Worm (Caenorhabditis elegans): ENCODE results near the gene K09E2.1.

K09E2.1 gene

ce11 chrX:8718856-8719255 lies 37.2 kb downstream of the K09E2.1 start, which contains the start of gene F53A9.8:
TSS of gene F53A9.8 (minus strand) at chrX:8718904.
- no peak for TF ChIP-seq gei-17 (GFP tag; optimal IDR thresholded peaks at IDR 0.05)
- TF ChIP-seq dox-1 (GFP tag; IDR thresholded peaks at IDR 0.05), result 0 out of 2 replicates have a peak, but pooled peaks have one; percentile 9
- TF ChIP-seq dpl-1 (GFP tag; optimal IDR thresholded peaks at IDR 0.05), result no peak
- no peak for TF ChIP-seq nhr-90 (tag; optimal IDR thresholded peaks at IDR 0.05)
- 0 out of 2 replicates have a peak, but pooled peaks have one; percentile 1 for TF ChIP-seq nhr-120 (GFP tag; IDR thresholded peaks at IDR 0.05)
- no peak for TF ChIP-seq lin-54 (GFP tag; optimal IDR thresholded peaks at IDR 0.05)
- TF ChIP-seq lag-1 (GFP tag; IDR thresholded peaks at IDR 0.05), result no peak
- TF ChIP-seq repo-1 (tag; optimal IDR thresholded peaks at IDR 0.05), result no peak
- no peak for TF ChIP-seq tbp1 (GFP tag; optimal IDR thresholded peaks at IDR 0.05)
- TF ChIP-seq F22D6.2 (tag; optimal IDR thresholded peaks at IDR 0.05), result no peak
- no peak for TF ChIP-seq Y56A3A.18 (GFP tag; IDR thresholded peaks at IDR 0.05)
- no peak for TF ChIP-seq B0261.1 (tag; optimal IDR thresholded peaks at IDR 0.05)
- TF ChIP-seq ztf-18 (tag; optimal IDR thresholded peaks at IDR 0.05), result no peak
- no peak for TF ChIP-seq attf-5 (GFP tag; optimal IDR thresholded peaks at IDR 0.05)
- peak; percentile 28 for TF ChIP-seq ztf-22 (GFP tag; optimal IDR thresholded peaks at IDR 0.05)
- no peak for TF ChIP-seq athp-1 (tag; optimal IDR thresholded peaks at IDR 0.05)
- TF ChIP-seq let-607 (tag; optimal IDR thresholded peaks at IDR 0.05), result no peak
- TF ChIP-seq nhr-80 (tag; optimal IDR thresholded peaks at IDR 0.05), result peak; percentile 21
- no peak for TF ChIP-seq cebp-1 (GFP tag; IDR thresholded peaks at IDR 0.05)
- peak; percentile 7 for TF ChIP-seq cebp-1 (tag; optimal IDR thresholded peaks at IDR 0.05)
- no peak for TF ChIP-seq F37B4.10 (GFP tag; IDR thresholded peaks at IDR 0.05)

ce11 chrX:8719888-8720287 lies 38.2 kb downstream of the K09E2.1 start:
- TF ChIP-seq nhr-80 (tag; optimal IDR thresholded peaks at IDR 0.05) (peak; percentile 67), ztf-22 (GFP tag; optimal IDR thresholded peaks at IDR 0.05) (peak; percentile 9), ceh-100 (GFP tag; IDR thresholded peaks at IDR 0.05) (no peak), madf-6 (GFP tag; IDR thresholded peaks at IDR 0.05) (no peak), lin-54 (GFP tag; optimal IDR thresholded peaks at IDR 0.05) (no peak), lsl-1 (GFP tag; optimal IDR thresholded peaks at IDR 0.05) (no peak), hsf-1 (GFP tag; IDR thresholded peaks at IDR 0.05) (no peak), tbx-9 (tag; optimal IDR thresholded peaks at IDR 0.05; ENCODE audit: borderline replicate concordance) (no peak), C06A6.2 (GFP tag; conservative IDR thresholded peaks at IDR 0.05) (no peak), T07F8.4 (tag; optimal IDR thresholded peaks at IDR 0.05) (no peak), Y79H2A.3 (GFP tag; conservative IDR thresholded peaks at IDR 0.05) (no peak), sptf-2 (GFP tag; optimal IDR thresholded peaks at IDR 0.05) (no peak), let-607 (tag; optimal IDR thresholded peaks at IDR 0.05) (peak in 1 of 2 experiments; percentile 1), F49E8.2 (tag; optimal IDR thresholded peaks at IDR 0.05; ENCODE audit: insufficient read depth) (no peak), B0336.3 (GFP tag; IDR thresholded peaks at IDR 0.05) (no peak)

DNA sequence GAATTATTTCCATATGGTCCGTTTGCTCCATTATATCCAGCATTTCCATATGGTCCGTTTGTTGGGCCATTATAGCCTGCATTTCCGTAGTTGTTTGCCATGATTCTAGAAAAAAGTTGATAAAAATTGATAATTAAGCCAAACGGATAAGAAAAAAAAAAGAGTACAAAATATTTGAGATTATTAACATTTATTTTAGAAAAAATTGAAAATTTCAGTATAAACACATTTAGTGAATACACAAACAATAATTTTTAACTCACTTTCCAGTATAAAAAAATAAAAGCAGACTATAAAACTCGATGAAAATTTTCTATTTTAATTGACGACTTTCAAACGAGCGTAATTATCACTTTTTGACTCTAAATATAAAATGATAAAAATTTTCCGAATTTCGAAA lies 39.0 kb downstream of the K09E2.1 start, which contains the start of gene F53A9.9:
TSS of gene F53A9.9 (minus strand) at position 101 of the 400 bp plus-strand sequence.
- TF ChIP-seq ama-1 (optimal IDR thresholded peaks at IDR 0.05), result no peak
- TF ChIP-seq ama-1 (GFP tag; optimal IDR thresholded peaks at IDR 0.05), result no peak
- no peak for TF ChIP-seq snpc-1.1 (tag; optimal IDR thresholded peaks at IDR 0.05; ENCODE audit: insufficient read depth)
- no peak for TF ChIP-seq nhr-27 (tag; optimal IDR thresholded peaks at IDR 0.05)
- no peak for TF ChIP-seq pha-4 (tag; optimal IDR thresholded peaks at IDR 0.05)
- no peak for TF ChIP-seq C17E4.6 (GFP tag; IDR thresholded peaks at IDR 0.05)
- TF ChIP-seq K11D2.4 (GFP tag; IDR thresholded peaks at IDR 0.05), result no peak
- TF ChIP-seq ztf-18 (tag; optimal IDR thresholded peaks at IDR 0.05), result no peak
- TF ChIP-seq efl-1 (GFP tag; optimal IDR thresholded peaks at IDR 0.05), result no peak
- no peak for TF ChIP-seq D2030.7 (GFP tag; IDR thresholded peaks at IDR 0.05)

Data from whole organism, young adult.